2 worm cellular contexts compared by ENCODE assay signal in genomic region chrII:5346350-5346749, ce11.
TF ChIP-seq lines count a peak whose summit lies in the region.

No protein-coding gene starts in this region.

TF ChIP-seq in whole organism, L1 larva, 84 proteins besides CTCF, POLR2A, EP300 and RAD21 (continued from another document):
- TF ChIP-seq vab-15 (tag; optimal IDR thresholded peaks at IDR 0.05; lab: Kevin White, UChicago): peak; percentile 76
- TF ChIP-seq nhr-19 (GFP tag; conservative IDR thresholded peaks at IDR 0.05; lab: Robert Waterston, UW): peak; percentile 97
- TF ChIP-seq skn-1 (tag; optimal IDR thresholded peaks at IDR 0.05; lab: Kevin White, UChicago): peak; percentile 47
- TF ChIP-seq nhr-11 (tag; optimal IDR thresholded peaks at IDR 0.05; lab: Kevin White, UChicago): peak; percentile 52
- TF ChIP-seq swsn-7 (tag; optimal IDR thresholded peaks at IDR 0.05; lab: Kevin White, UChicago): peak; percentile 74
- TF ChIP-seq jun-1 (tag; optimal IDR thresholded peaks at IDR 0.05; lab: Kevin White, UChicago): peak; percentile 42
- peak; percentile 87 to 91 (median 90) for TF ChIP-seq dpl-1 (GFP tag; optimal IDR thresholded peaks at IDR 0.05; lab: Kevin White, UChicago)
- TF ChIP-seq lin-35 (GFP tag; optimal IDR thresholded peaks at IDR 0.05; lab: Kevin White, UChicago): peak; percentile 89 to 98
- peak; percentile 73 for TF ChIP-seq nhr-20 (tag; optimal IDR thresholded peaks at IDR 0.05; lab: Kevin White, UChicago)
- TF ChIP-seq snpc-4 (tag; optimal IDR thresholded peaks at IDR 0.05; lab: Kevin White, UChicago): peak; percentile 57
- TF ChIP-seq elt-2 (tag; optimal IDR thresholded peaks at IDR 0.05; lab: Kevin White, UChicago): peak; percentile 12
- peak; percentile 72 to 93 for TF ChIP-seq efl-1 (optimal IDR thresholded peaks at IDR 0.05; lab: Kevin White, UChicago)
- TF ChIP-seq efl-1 (GFP tag; optimal IDR thresholded peaks at IDR 0.05 in 1 of 2; lab: Kevin White, UChicago): peak; percentile 92 to 99
- TF ChIP-seq lsy-2 (tag; optimal IDR thresholded peaks at IDR 0.05; lab: Kevin White, UChicago): peak; percentile 64 to 88
- TF ChIP-seq mep-1 (tag; optimal IDR thresholded peaks at IDR 0.05; lab: Kevin White, UChicago): peak; percentile 55
- TF ChIP-seq unc-86 (tag; optimal IDR thresholded peaks at IDR 0.05; lab: Kevin White, UChicago): peak; percentile 47
- TF ChIP-seq fkh-10 (GFP tag; optimal IDR thresholded peaks at IDR 0.05; lab: Kevin White, UChicago): peak; percentile 12
- TF ChIP-seq isw-1 (GFP tag; IDR thresholded peaks at IDR 0.05; lab: Robert Waterston, UW): peak; percentile 93
- peak; percentile 84 for TF ChIP-seq nhr-71 (tag; optimal IDR thresholded peaks at IDR 0.05; lab: Kevin White, UChicago)
- peak; percentile 89 for TF ChIP-seq mab-9 (GFP tag; IDR thresholded peaks at IDR 0.05; lab: Robert Waterston, UW)
- TF ChIP-seq xbp-1 (tag; optimal IDR thresholded peaks at IDR 0.05; lab: Kevin White, UChicago): peak; percentile 65
- peak; percentile 59 for TF ChIP-seq blmp-1 (tag; optimal IDR thresholded peaks at IDR 0.05; lab: Kevin White, UChicago)
- TF ChIP-seq lir-3 (tag; optimal IDR thresholded peaks at IDR 0.05; lab: Kevin White, UChicago; ENCODE audit: poor library complexity): peak; percentile 52
- peak; percentile 51 for TF ChIP-seq dsc-1 (tag; optimal IDR thresholded peaks at IDR 0.05; lab: Kevin White, UChicago)
TF ChIP-seq in whole organism, L1 larva: peak in this region for 41; not testable (repeated sequence) for 43.

TF ChIP-seq in whole organism, young adult, 124 proteins besides CTCF, POLR2A, EP300 and RAD21 (continued from another document):
- TF ChIP-seq rcor-1 (GFP tag; IDR thresholded peaks at IDR 0.05; lab: Robert Waterston, UW) (peak; percentile 88), B0019.2 (GFP tag; conservative IDR thresholded peaks at IDR 0.05; lab: Robert Waterston, UW) (peak; percentile 78), dpl-1 (GFP tag; optimal IDR thresholded peaks at IDR 0.05; lab: Kevin White, UChicago) (peak; percentile 55), ztf-28 (GFP tag; IDR thresholded peaks at IDR 0.05; lab: Robert Waterston, UW) (peak; percentile 92), ekl-4 (GFP tag; IDR thresholded peaks at IDR 0.05; lab: Robert Waterston, UW) (peak; percentile 95), egl-44 (GFP tag; IDR thresholded peaks at IDR 0.05; lab: Robert Waterston, UW) (peak; percentile 74)
